Worm (Caenorhabditis elegans) whole organism, L3 larva: Measurements from ENCODE around the gene gcn-1.

Source experiments
- aly-2 ChIP-seq: fragments of 150-350 bp; optimal IDR thresholded peaks from 2 replicates; lab custom pipeline; 2014; ENCODE audit warnings: missing biosample characterization, missing genetic modification characterization
- ama-1 ChIP-seq: fragments of 150-350 bp; optimal IDR thresholded peaks from 2 replicates; lab custom pipeline; 2018
- ceh-16 ChIP-seq: sonication (generic microtip); optimal IDR thresholded peaks from 2 replicates; lab custom pipeline; 2017; ENCODE audit warnings: missing biosample characterization, missing genetic modification characterization
- ceh-82 ChIP-seq: fragments of 150-350 bp; optimal IDR thresholded peaks from 2 replicates; lab custom pipeline; 2014; ENCODE audit warnings: missing biosample characterization, missing genetic modification characterization
- ceh-9 ChIP-seq: sonication (generic microtip); optimal IDR thresholded peaks from 2 replicates; lab custom pipeline; 2018; ENCODE audit warnings: missing biosample characterization, missing genetic modification characterization
- egl-27 ChIP-seq: sonication (generic microtip); optimal IDR thresholded peaks from 4 replicates; lab custom pipeline; 2017; ENCODE audit warnings: missing biosample characterization, missing genetic modification reagents, missing genetic modification characterization
- elt-1 ChIP-seq: fragments of 150-350 bp; optimal IDR thresholded peaks from 2 replicates; lab custom pipeline; 2014; ENCODE audit warnings: missing biosample characterization, missing genetic modification characterization
- fkh-10 ChIP-seq: sonication (generic microtip); optimal IDR thresholded peaks from 2 replicates; lab custom pipeline; 2017; ENCODE audit warnings: missing biosample characterization, missing genetic modification reagents, missing genetic modification characterization
- jun-1 ChIP-seq: fragments of 150-350 bp; optimal IDR thresholded peaks from 2 replicates; lab custom pipeline; 2014; ENCODE audit warnings: missing biosample characterization, missing genetic modification reagents, missing genetic modification characterization
- lin-15B ChIP-seq: fragments of 150-350 bp; optimal IDR thresholded peaks from 2 replicates; lab custom pipeline; 2014; ENCODE audit warnings: missing biosample characterization, missing genetic modification characterization
- mdl-1 ChIP-seq: fragments of 150-350 bp; optimal IDR thresholded peaks from 2 replicates; lab custom pipeline; 2014; ENCODE audit warnings: missing biosample characterization, missing genetic modification characterization
- mml-1 ChIP-seq: fragments of 150-350 bp; sonication (generic microtip); optimal IDR thresholded peaks from 3 replicates; lab custom pipeline; 2014; ENCODE audit warnings: missing biosample characterization, missing genetic modification characterization
- nhr-76 ChIP-seq: fragments of 150-350 bp; sonication (generic microtip); optimal IDR thresholded peaks from 5 replicates; lab custom pipeline; 2014; ENCODE audit warnings: missing biosample characterization, missing genetic modification characterization
- sea-2 ChIP-seq: fragments of 150-350 bp; sonication (generic microtip); optimal IDR thresholded peaks from 4 replicates; lab custom pipeline; 2014; ENCODE audit warnings: missing biosample characterization, missing genetic modification reagents, missing genetic modification characterization
- skn-1 ChIP-seq: fragments of 150-350 bp; optimal IDR thresholded peaks from 2 replicates; lab custom pipeline; 2014; ENCODE audit warnings: missing biosample characterization, missing genetic modification characterization
- tbx-2 ChIP-seq: sonication (generic microtip); optimal IDR thresholded peaks from 2 replicates; lab custom pipeline; 2016; ENCODE audit warnings: mild to moderate bottlenecking, missing genetic modification characterization, missing compliant biosample characterization
- unc-39 ChIP-seq: sonication (generic microtip); optimal IDR thresholded peaks from 4 replicates; lab custom pipeline; 2017; ENCODE audit warnings: missing biosample characterization, missing genetic modification characterization
- unc-62 ChIP-seq: fragments of 150-350 bp; sonication (generic microtip); optimal IDR thresholded peaks from 4 replicates; lab custom pipeline; 2014; ENCODE audit warnings: missing biosample characterization, missing genetic modification reagents, missing genetic modification characterization
- zag-1 ChIP-seq: fragments of 150-350 bp; optimal IDR thresholded peaks from 2 replicates; lab custom pipeline; 2014; ENCODE audit warnings: missing biosample characterization, missing genetic modification characterization

The gcn-1 gene

DNA sequence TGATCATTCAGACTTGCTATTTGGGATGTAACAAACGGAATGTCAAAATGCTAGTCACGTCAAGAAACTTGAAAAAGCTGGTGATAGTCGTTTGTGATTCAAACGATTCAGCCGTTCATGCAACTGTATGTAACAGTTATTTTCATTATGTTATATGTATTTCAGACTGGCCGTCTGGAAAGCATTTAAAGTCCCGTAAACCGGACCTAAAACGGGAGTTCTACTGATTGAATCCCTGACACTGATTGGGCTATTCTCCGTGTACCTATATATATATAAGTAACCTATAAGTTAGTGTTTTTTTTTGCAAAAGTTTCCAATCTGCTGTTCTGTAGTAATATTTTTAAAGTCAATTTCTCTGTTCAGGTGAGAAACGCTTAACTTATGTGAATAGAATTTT lies 91.9 kb downstream of the gcn-1 start:
- TF ChIP-seq unc-39 (tag; lab: Kevin White, UChicago) = no peak
- no peak for TF ChIP-seq mml-1 (tag; lab: Kevin White, UChicago)
- no peak for TF ChIP-seq jun-1
- no peak for TF ChIP-seq aly-2 (tag; lab: Kevin White, UChicago)
- TF ChIP-seq ceh-16 (tag; lab: Kevin White, UChicago) = no peak
- TF ChIP-seq sea-2 (GFP tag; lab: Kevin White, UChicago) = no peak
- TF ChIP-seq ama-1 (lab: Kevin White, UChicago) = no peak
- no peak for TF ChIP-seq ceh-9

DNA sequence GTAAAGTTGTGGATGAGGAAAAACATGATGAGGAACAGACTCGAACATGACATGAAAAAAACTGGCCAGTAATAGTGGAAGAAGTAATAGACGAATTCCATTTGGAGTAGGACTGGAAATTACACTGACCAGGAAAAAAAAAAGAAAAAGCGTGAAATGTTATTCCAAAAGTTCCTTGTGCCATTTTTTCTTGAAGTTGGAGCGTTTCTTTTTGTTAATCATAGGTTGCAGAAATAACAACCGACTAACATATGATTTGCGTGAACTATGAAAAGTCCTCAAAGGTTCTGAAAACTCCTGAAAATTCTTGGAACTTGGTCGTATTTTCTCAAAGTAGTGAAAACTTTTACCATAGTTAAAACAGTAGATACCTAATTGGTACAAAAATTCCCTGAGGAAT lies 94.0 kb downstream of the gcn-1 start, which contains the start of gene srd-67:
srd-67 (minus strand) TSS at position 101 of the 400 bp plus-strand sequence.
- TF ChIP-seq fkh-10 (GFP tag; lab: Kevin White, UChicago) (no peak), mdl-1 (tag; lab: Kevin White, UChicago) (no peak), nhr-76 (no peak), ama-1 (lab: Kevin White, UChicago) (no peak), skn-1 (tag; lab: Kevin White, UChicago) (no peak), elt-1 (tag; lab: Kevin White, UChicago) (no peak), unc-39 (tag; lab: Kevin White, UChicago) (no peak), tbx-2 (tag; lab: Kevin White, UChicago) (no peak), unc-62 (GFP tag; lab: Kevin White, UChicago) (no peak), lin-15B (no peak), zag-1 (no peak), egl-27 (tag; lab: Kevin White, UChicago) (no peak), ceh-82 (tag; lab: Kevin White, UChicago) (no peak)
